Fruit fly (Drosophila melanogaster): Measurements from ENCODE around the gene CG32547.

Gene CG32547

DNA sequence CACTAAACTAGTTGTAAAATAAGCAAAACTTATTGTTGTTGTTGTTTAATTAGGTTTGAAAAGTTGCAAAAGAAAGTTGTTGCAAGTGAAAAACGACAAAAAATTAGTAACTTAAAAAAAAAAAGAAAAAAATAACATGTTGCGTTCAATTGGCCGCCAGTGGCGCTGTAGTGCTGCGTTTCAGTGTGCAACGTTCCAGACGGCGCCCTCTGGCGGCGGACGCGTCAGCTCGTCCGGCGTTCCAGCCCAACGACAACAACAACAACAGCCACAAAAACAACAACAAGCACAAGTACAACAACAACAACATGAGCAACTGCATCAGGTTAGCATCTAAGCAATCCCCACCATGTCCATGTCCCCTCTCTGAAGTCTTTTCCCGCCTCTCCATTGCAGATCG is 38.1 kb upstream of the CG32547 start (continued):
- no peak for TF ChIP-seq hbn (GFP tag; IDR thresholded peaks at IDR 0.05; ENCODE audit: partially characterized antibody)
- no peak for TF ChIP-seq HmgZ (tag; optimal IDR thresholded peaks at IDR 0.05)
- TF ChIP-seq Six4 (GFP tag; optimal IDR thresholded peaks at IDR 0.05), result no peak
- no peak for TF ChIP-seq zen2 (GFP tag; IDR thresholded peaks at IDR 0.05; ENCODE audit: partially characterized antibody)
- no peak for TF ChIP-seq CG8281 (tag; optimal IDR thresholded peaks at IDR 0.05)
- TF ChIP-seq CG17328 (GFP tag; IDR thresholded peaks at IDR 0.05), result peak; percentile 52; the same call in 1 of the 2 replicates
- peak; percentile 8 for TF ChIP-seq tio (GFP tag; optimal IDR thresholded peaks at IDR 0.05)
- no peak for TF ChIP-seq tll (GFP tag; optimal IDR thresholded peaks at IDR 0.05)
- TF ChIP-seq disco-r (GFP tag; optimal IDR thresholded peaks at IDR 0.05), result no peak
- TF ChIP-seq CG9876 (GFP tag; optimal IDR thresholded peaks at IDR 0.05), result no peak
- TF ChIP-seq CG4820 (GFP tag; optimal IDR thresholded peaks at IDR 0.05), result peak; percentile 6
- TF ChIP-seq stwl (tag; optimal IDR thresholded peaks at IDR 0.05), result peak; percentile 27
- no peak for TF ChIP-seq CG33213 (GFP tag; optimal IDR thresholded peaks at IDR 0.05)
- no peak for TF ChIP-seq CG18476 (GFP tag; optimal IDR thresholded peaks at IDR 0.05)
- peak; percentile 46 for TF ChIP-seq CG17568 (GFP tag; optimal IDR thresholded peaks at IDR 0.05)
- TF ChIP-seq HLH4C (GFP tag; IDR thresholded peaks at IDR 0.05; ENCODE audit: partially characterized antibody), result peak; percentile 19; the same call in 1 of the 3 replicates
- peak in 1 of 2 experiments; percentile 53 for TF ChIP-seq Hr51 (GFP tag; optimal IDR thresholded peaks at IDR 0.05)
- TF ChIP-seq pfk (GFP tag; optimal IDR thresholded peaks at IDR 0.05), result peak; percentile 85
- no peak for TF ChIP-seq mam (GFP tag; optimal IDR thresholded peaks at IDR 0.05)
- TF ChIP-seq Fer1 (GFP tag; optimal IDR thresholded peaks at IDR 0.05), result no peak
- TF ChIP-seq Atf3 (GFP tag; optimal IDR thresholded peaks at IDR 0.05), result no peak
- TF ChIP-seq CG1529 (GFP tag; optimal IDR thresholded peaks at IDR 0.05), result no peak
- TF ChIP-seq CG7963 (GFP tag; IDR thresholded peaks at IDR 0.05; ENCODE audit: partially characterized antibody), result no peak
- TF ChIP-seq crol (GFP tag; IDR thresholded peaks at IDR 0.05), result no peak
- TF ChIP-seq CG2120 (GFP tag; optimal IDR thresholded peaks at IDR 0.05), result no peak
- peak; percentile 65 for TF ChIP-seq CG11504 (tag; optimal IDR thresholded peaks at IDR 0.05)
- 0 out of 3 replicates have a peak, but pooled peaks have one; percentile 12 for TF ChIP-seq CG6175 (GFP tag; IDR thresholded peaks at IDR 0.05)
- TF ChIP-seq CG3407 (GFP tag; optimal IDR thresholded peaks at IDR 0.05), result peak; percentile 12
- no peak for TF ChIP-seq CG15479 (GFP tag; optimal IDR thresholded peaks at IDR 0.05)
- no peak for TF ChIP-seq nerfin-2 (GFP tag; IDR thresholded peaks at IDR 0.05; ENCODE audit: partially characterized antibody)
- TF ChIP-seq pros (GFP tag; optimal IDR thresholded peaks at IDR 0.05), result no peak
- no peak for TF ChIP-seq CG7556 (GFP tag; optimal IDR thresholded peaks at IDR 0.05)
- no peak for TF ChIP-seq CG13775 (GFP tag; optimal IDR thresholded peaks at IDR 0.05)
- no peak for TF ChIP-seq exex (tag; optimal IDR thresholded peaks at IDR 0.05)
- peak; percentile 72 for TF ChIP-seq onecut (GFP tag; IDR thresholded peaks at IDR 0.05)
- TF ChIP-seq slou (GFP tag; optimal IDR thresholded peaks at IDR 0.05), result no peak
- peak; percentile 10 for TF ChIP-seq Mes4 (GFP tag; optimal IDR thresholded peaks at IDR 0.05)
- TF ChIP-seq CG12071 (GFP tag; optimal IDR thresholded peaks at IDR 0.05), result no peak
- no peak for TF ChIP-seq abd-A (tag; optimal IDR thresholded peaks at IDR 0.05)
- TF ChIP-seq h (optimal IDR thresholded peaks at IDR 0.05), result no peak
- TF ChIP-seq bbx (GFP tag; IDR thresholded peaks at IDR 0.05; ENCODE audit: partially characterized antibody), result no peak
- TF ChIP-seq unpg (GFP tag; optimal IDR thresholded peaks at IDR 0.05), result peak; percentile 29
- no peak for TF ChIP-seq ash1 (GFP tag; optimal IDR thresholded peaks at IDR 0.05)
- TF ChIP-seq ATbp (GFP tag; optimal IDR thresholded peaks at IDR 0.05), result peak; percentile 15
- 0 out of 3 replicates have a peak, but pooled peaks have one; percentile 49 for TF ChIP-seq gce (GFP tag; IDR thresholded peaks at IDR 0.05)
- no peak for TF ChIP-seq maf-S (GFP tag; optimal IDR thresholded peaks at IDR 0.05)
- TF ChIP-seq Hmx (GFP tag; optimal IDR thresholded peaks at IDR 0.05), result no peak
- no peak for TF ChIP-seq odd (GFP tag; optimal IDR thresholded peaks at IDR 0.05)
- TF ChIP-seq C15 (GFP tag; IDR thresholded peaks at IDR 0.05), result no peak
- no peak for TF ChIP-seq nau (GFP tag; optimal IDR thresholded peaks at IDR 0.05)

Measured in whole organism, embryonic.